Fruit fly (Drosophila melanogaster): ENCODE measurements around the gene CG18628.

DNA sequence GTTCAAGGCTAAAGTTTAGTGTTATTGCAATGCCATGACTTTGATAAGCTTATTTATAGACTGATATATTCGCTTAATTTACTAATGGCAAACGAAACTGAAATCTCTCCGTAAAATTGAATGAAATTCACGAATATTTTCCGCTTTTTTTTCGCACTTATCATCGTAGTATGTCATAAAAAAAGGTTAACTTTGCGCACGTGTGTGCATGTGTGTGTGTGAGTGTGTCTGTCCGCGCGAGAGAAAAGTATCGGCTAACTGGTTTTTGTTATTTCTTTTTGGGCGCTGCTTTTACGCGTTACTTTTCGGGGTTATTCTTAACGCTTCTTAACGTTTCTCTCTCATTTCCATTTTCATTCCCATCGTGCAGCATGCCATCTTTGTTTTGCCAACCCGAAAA lies 38.3 kb downstream of the CG18628 start:
- TF ChIP-seq CG8478 (optimal IDR thresholded peaks at IDR 0.05) (no peak), Dll (optimal IDR thresholded peaks at IDR 0.05) (no peak)
